Fruit fly (Drosophila melanogaster) whole organism, prepupa: ENCODE data around the gene Hsc70-4.

ENCODE experiments used
- CG10669 ChIP-seq: fragments of 200-800 bp; sonication (Bioruptor generic); optimal IDR thresholded peaks from 3 replicates; lab custom pipeline; 2018; ENCODE audit warnings: missing biosample characterization, mild to moderate bottlenecking, missing genetic modification characterization, moderate library complexity
- CG11294 ChIP-seq: fragments of 200-800 bp; sonication (Bioruptor generic); IDR thresholded peaks from 2 replicates; pipeline ENCODE4 v1.3.6; 2022; ENCODE audit warnings: missing biosample characterization, missing genetic modification characterization
- CG11762 ChIP-seq: fragments of 200-800 bp; sonication (Bioruptor generic); optimal IDR thresholded peaks from 3 replicates; lab custom pipeline; 2016; ENCODE audit warnings: missing biosample characterization, missing genetic modification characterization; ENCODE audit not compliant: insufficient read depth
- CG11902 ChIP-seq: fragments of 200-800 bp; sonication (Bioruptor generic); optimal IDR thresholded peaks from 3 replicates; lab custom pipeline; 2016; ENCODE audit warnings: missing biosample characterization, missing genetic modification characterization
- CG15336 ChIP-seq: fragments of 200-800 bp; sonication (Bioruptor generic); IDR thresholded peaks from 2 replicates; pipeline ENCODE4 v1.3.6; 2022; ENCODE audit warnings: missing biosample characterization, missing genetic modification characterization
- CG1621 ChIP-seq: fragments of 200-800 bp; sonication (Bioruptor generic); optimal IDR thresholded peaks from 3 replicates; lab custom pipeline; 2018; ENCODE audit warnings: missing biosample characterization, mild to moderate bottlenecking, missing genetic modification characterization
- CG16779 ChIP-seq: fragments of 200-800 bp; sonication (Bioruptor generic); optimal IDR thresholded peaks from 3 replicates; lab custom pipeline; 2017; ENCODE audit warnings: missing biosample characterization, mild to moderate bottlenecking, missing genetic modification characterization
- CG3032 ChIP-seq: fragments of 200-800 bp; optimal IDR thresholded peaks from 2 replicates; lab custom pipeline; 2019; ENCODE audit warnings: missing biosample characterization, mild to moderate bottlenecking, missing genetic modification characterization, moderate library complexity
- CG31627 ChIP-seq: fragments of 200-800 bp; sonication (Bioruptor generic); optimal IDR thresholded peaks from 3 replicates; lab custom pipeline; 2016; ENCODE audit warnings: missing biosample characterization, missing genetic modification characterization
- CG34406 ChIP-seq: fragments of 200-800 bp; sonication (Bioruptor generic); optimal IDR thresholded peaks from 3 replicates; lab custom pipeline; 2016; ENCODE audit warnings: missing biosample characterization, missing genetic modification characterization
- CG3919 ChIP-seq: fragments of 200-800 bp; sonication (Bioruptor generic); optimal IDR thresholded peaks from 3 replicates; lab custom pipeline; 2016; ENCODE audit warnings: missing biosample characterization, missing genetic modification characterization
- CG6276 ChIP-seq: fragments of 200-800 bp; sonication (Bioruptor generic); optimal IDR thresholded peaks from 2 replicates; lab custom pipeline; 2017; ENCODE audit warnings: missing biosample characterization, mild to moderate bottlenecking, missing genetic modification characterization
- CG6792 ChIP-seq: fragments of 200-800 bp; sonication (Bioruptor generic); optimal IDR thresholded peaks from 3 replicates; lab custom pipeline; 2016; ENCODE audit warnings: missing biosample characterization, missing genetic modification characterization
- CG6808 ChIP-seq: fragments of 200-800 bp; sonication (Bioruptor generic); optimal IDR thresholded peaks from 3 replicates; lab custom pipeline; 2017; ENCODE audit warnings: missing biosample characterization, missing genetic modification characterization, mild to moderate bottlenecking, moderate library complexity, missing genetic modification reagents
- CG8319 ChIP-seq: fragments of 200-800 bp; sonication (Bioruptor generic); optimal IDR thresholded peaks from 3 replicates; lab custom pipeline; 2016; ENCODE audit warnings: missing biosample characterization, missing genetic modification characterization
- CG8632 ChIP-seq: fragments of 200-800 bp; sonication (Bioruptor generic); optimal IDR thresholded peaks from 3 replicates; lab custom pipeline; 2016; ENCODE audit warnings: missing biosample characterization, missing genetic modification characterization
- CG9139 ChIP-seq: fragments of 200-800 bp; sonication (Bioruptor generic); optimal IDR thresholded peaks from 3 replicates; lab custom pipeline; 2017; ENCODE audit warnings: missing biosample characterization, mild to moderate bottlenecking, missing genetic modification characterization
- Eip75B ChIP-seq: fragments of 200-800 bp; sonication (Bioruptor generic); optimal IDR thresholded peaks from 3 replicates; lab custom pipeline; 2016; ENCODE audit warnings: missing biosample characterization, missing genetic modification characterization
- Eip78C ChIP-seq: fragments of 200-800 bp; sonication (Bioruptor generic); peaks from one replicate; lab custom pipeline; 2016; ENCODE audit warnings: missing biosample characterization, missing genetic modification characterization
- Ets21C ChIP-seq: fragments of 200-800 bp; sonication (Bioruptor generic); optimal IDR thresholded peaks from 3 replicates; lab custom pipeline; 2016; ENCODE audit warnings: missing biosample characterization, missing genetic modification characterization
- Ets96B ChIP-seq: fragments of 200-800 bp; optimal IDR thresholded peaks from 2 replicates; lab custom pipeline; 2019; ENCODE audit warnings: missing biosample characterization, mild to moderate bottlenecking, missing genetic modification characterization, moderate library complexity
- Gug ChIP-seq: fragments of 200-800 bp; sonication (Bioruptor generic); IDR thresholded peaks from 2 replicates; pipeline ENCODE4 v1.3.6; 2022; ENCODE audit warnings: missing biosample characterization, missing genetic modification characterization
- Hr38 ChIP-seq: sonication (Bioruptor generic); optimal IDR thresholded peaks from 2 replicates; lab custom pipeline; 2016; ENCODE audit warnings: missing biosample characterization, missing genetic modification characterization
- Hr39 ChIP-seq: fragments of 200-800 bp; sonication (Bioruptor generic); optimal IDR thresholded peaks from 2 replicates; lab custom pipeline; 2016; ENCODE audit warnings: missing biosample characterization, missing genetic modification characterization
- Hr4 ChIP-seq: fragments of 200-800 bp; sonication (Bioruptor generic); optimal IDR thresholded peaks from 3 replicates; lab custom pipeline; 2016; ENCODE audit warnings: missing biosample characterization, missing genetic modification characterization
- Lpt ChIP-seq: fragments of 200-800 bp; sonication (Bioruptor generic); optimal IDR thresholded peaks from 3 replicates; lab custom pipeline; 2016; ENCODE audit warnings: missing biosample characterization, missing genetic modification characterization
- Smox ChIP-seq: fragments of 200-800 bp; sonication (Bioruptor generic); optimal IDR thresholded peaks from 3 replicates; lab custom pipeline; 2016; ENCODE audit warnings: missing biosample characterization, missing genetic modification characterization
- Sox102F ChIP-seq: fragments of 200-800 bp; sonication (Bioruptor generic); optimal IDR thresholded peaks from 2 replicates; lab custom pipeline; 2016; ENCODE audit warnings: missing biosample characterization, mild to moderate bottlenecking, missing genetic modification characterization
- Sox14 ChIP-seq: fragments of 200-800 bp; sonication (Bioruptor generic); optimal IDR thresholded peaks from 3 replicates; lab custom pipeline; 2016; ENCODE audit warnings: missing biosample characterization, missing genetic modification characterization
- achi ChIP-seq: fragments of 200-800 bp; sonication (Bioruptor generic); optimal IDR thresholded peaks from 3 replicates; lab custom pipeline; 2016; ENCODE audit warnings: missing biosample characterization, missing genetic modification characterization
- acj6 ChIP-seq: fragments of 200-800 bp; sonication (Bioruptor generic); optimal IDR thresholded peaks from 3 replicates; lab custom pipeline; 2016; ENCODE audit warnings: missing biosample characterization, missing genetic modification characterization
- cyc ChIP-seq: fragments of 200-800 bp; sonication (Bioruptor generic); optimal IDR thresholded peaks from 3 replicates; lab custom pipeline; 2016; ENCODE audit warnings: missing biosample characterization, missing genetic modification characterization
- eg ChIP-seq: fragments of 200-800 bp; sonication (Bioruptor generic); IDR thresholded peaks from 3 replicates; pipeline ENCODE4 v1.3.6; 2022; ENCODE audit warnings: missing biosample characterization, missing genetic modification characterization
- esn ChIP-seq: fragments of 200-800 bp; sonication (Bioruptor generic); optimal IDR thresholded peaks from 2 replicates; lab custom pipeline; 2016; ENCODE audit warnings: missing biosample characterization, mild to moderate bottlenecking, missing genetic modification characterization, moderate library complexity
- fd59A ChIP-seq: fragments of 200-800 bp; sonication (Bioruptor generic); optimal IDR thresholded peaks from 2 replicates; lab custom pipeline; 2017; ENCODE audit warnings: missing biosample characterization, mild to moderate bottlenecking, missing genetic modification characterization, missing genetic modification reagents
- fd85E ChIP-seq: fragments of 200-800 bp; sonication (Bioruptor generic); optimal IDR thresholded peaks from 3 replicates; lab custom pipeline; 2016; ENCODE audit warnings: missing biosample characterization, missing genetic modification characterization
- pdm3 ChIP-seq: fragments of 200-800 bp; sonication (Bioruptor generic); optimal IDR thresholded peaks from 3 replicates; lab custom pipeline; 2016; ENCODE audit warnings: missing biosample characterization, missing genetic modification characterization
- salr ChIP-seq, 2 experiments: fragments of 200-800 bp; sonication (Bioruptor generic); optimal IDR thresholded peaks; 3 replicates each; lab custom pipeline; 2016 to 2018; ENCODE audit warnings: missing biosample characterization in 2 of 2, missing genetic modification characterization in 2 of 2, mild to moderate bottlenecking in 1 of 2
- spab ChIP-seq: fragments of 200-800 bp; sonication (Bioruptor generic); optimal IDR thresholded peaks from 2 replicates; lab custom pipeline; 2017; ENCODE audit warnings: missing biosample characterization, mild to moderate bottlenecking, missing genetic modification characterization, missing genetic modification reagents
- svp ChIP-seq: fragments of 200-800 bp; sonication (Bioruptor generic); peaks from one replicate; lab custom pipeline; 2016; ENCODE audit warnings: missing biosample characterization, missing genetic modification characterization
- topi ChIP-seq: fragments of 200-800 bp; sonication (Bioruptor generic); optimal IDR thresholded peaks from 3 replicates; lab custom pipeline; 2016; ENCODE audit warnings: missing biosample characterization, missing genetic modification characterization
- vri ChIP-seq: fragments of 200-800 bp; sonication (Bioruptor generic); optimal IDR thresholded peaks from 3 replicates; lab custom pipeline; 2016; ENCODE audit warnings: missing biosample characterization, mild to moderate bottlenecking, missing genetic modification characterization

Gene Hsc70-4

dm6 chr3R:15208712-15209499, 33.6 kb upstream of the Hsc70-4 start, which contains the start of the genes Spn88Eb and Mau2 (continued):
- TF ChIP-seq acj6 (GFP tag; lab: Kevin White, UChicago) (no peak), CG11902 (GFP tag; lab: Kevin White, UChicago) (no peak), Lpt (GFP tag; lab: Kevin White, UChicago) (no peak), CG6276 (GFP tag; lab: Kevin White, UChicago) (no peak), Sox102F (GFP tag; lab: Kevin White, UChicago) (no peak), vri (no peak), CG10669 (no peak), eg (peak; percentile 70), CG11762 (no peak), CG34406 (GFP tag; lab: Kevin White, UChicago) (no peak), Hr39 (GFP tag; lab: Kevin White, UChicago) (no peak), CG15336 (GFP tag; lab: Robert Waterston, UW) (no peak), Sox14 (GFP tag; lab: Kevin White, UChicago) (peak; percentile 49), CG9139 (no peak)

dm6 chr3R:15213362-15213989, 29.0 kb upstream of the Hsc70-4 start, which contains the start of the genes CG6654 and CG4210:
Gene CG6654 (minus strand): TSS chr3R:15213658.
Gene CG4210 (plus strand): TSS chr3R:15213974.
- TF ChIP-seq CG8632 (GFP tag; lab: Kevin White, UChicago) (no peak), CG15336 (GFP tag; lab: Robert Waterston, UW) (no peak), Sox14 (GFP tag; lab: Kevin White, UChicago) (peak; percentile 33), cyc (GFP tag; lab: Kevin White, UChicago) (peak; percentile 30), CG3032 (peak; percentile 4), Eip78C (no peak), CG31627 (GFP tag; lab: Kevin White, UChicago) (peak; percentile 8), CG11294 (GFP tag; lab: Robert Waterston, UW) (no peak), esn (GFP tag; lab: Kevin White, UChicago) (peak; percentile 35), Ets21C (GFP tag; lab: Kevin White, UChicago) (no peak), pdm3 (no peak), vri (no peak), Hr38 (GFP tag; lab: Kevin White, UChicago) (no peak)

DNA sequence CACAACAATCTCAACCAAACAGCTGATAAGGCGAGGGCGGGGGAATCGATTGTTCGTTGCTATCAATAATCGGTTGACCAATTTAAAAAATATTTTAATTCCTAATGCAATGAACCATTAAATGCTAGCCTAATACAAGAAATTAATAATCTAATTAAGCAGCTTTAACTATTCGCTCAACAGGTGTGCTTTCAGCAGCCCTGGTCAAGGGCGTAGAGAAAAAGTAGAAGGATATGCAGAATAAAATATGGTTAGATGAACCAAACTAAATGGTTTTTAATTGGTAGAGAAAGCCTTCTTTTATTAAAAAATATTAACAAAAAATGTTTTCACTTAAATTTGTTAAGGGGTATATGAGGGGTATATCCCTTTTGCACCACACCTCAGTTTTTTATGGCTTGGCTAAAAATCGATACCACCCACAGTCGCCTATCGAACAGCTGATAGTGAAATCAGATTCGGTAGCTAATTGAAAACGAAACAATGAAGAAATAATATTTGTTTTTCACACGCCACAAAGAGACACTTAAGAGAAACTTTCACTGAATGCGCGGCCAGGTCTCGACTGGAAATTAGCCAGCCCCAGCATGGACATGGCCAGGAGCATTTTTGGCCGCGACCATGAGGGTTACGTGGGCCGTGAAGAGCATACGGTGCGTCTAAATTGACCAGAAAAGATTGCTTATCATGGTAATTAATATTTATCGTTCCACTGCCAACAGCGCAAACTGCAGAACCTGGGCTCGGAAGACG, 23.5 kb upstream of the Hsc70-4 start, which contains the start of the genes SIDL and CG12241:
TSS of gene SIDL (minus strand) at position 51 of the 753 bp plus-strand sequence.
TSS of gene CG12241 (plus strand) at position 433 of the 753 bp plus-strand sequence.
- TF ChIP-seq CG1621 (tag; lab: Kevin White, UChicago) (no peak), eg (peak; percentile 99), Ets21C (GFP tag; lab: Kevin White, UChicago) (no peak), topi (peak; percentile 96), Eip78C (peak; percentile 99), Gug (GFP tag; lab: Robert Waterston, UW) (peak; percentile 97), Hr39 (GFP tag; lab: Kevin White, UChicago) (no peak), svp (no peak), CG16779 (tag; lab: Kevin White, UChicago) (no peak), vri (no peak), CG34406 (GFP tag; lab: Kevin White, UChicago) (no peak), CG15336 (GFP tag; lab: Robert Waterston, UW) (peak; percentile 41; the same call in 1 of the 2 replicates), CG11294 (GFP tag; lab: Robert Waterston, UW) (peak; percentile 97), Smox (GFP tag; lab: Kevin White, UChicago) (no peak), esn (GFP tag; lab: Kevin White, UChicago) (peak; percentile 88), Sox14 (GFP tag; lab: Kevin White, UChicago) (peak; percentile 78), CG6808 (GFP tag; lab: Kevin White, UChicago) (no peak), fd59A (GFP tag; lab: Kevin White, UChicago) (no peak), spab (GFP tag; lab: Kevin White, UChicago) (no peak), CG6792 (GFP tag; lab: Kevin White, UChicago) (peak; percentile 83), CG8319 (GFP tag; lab: Kevin White, UChicago) (no peak), Eip75B (GFP tag; lab: Kevin White, UChicago) (no peak), achi (GFP tag; lab: Kevin White, UChicago) (no peak), salr (GFP tag; optimal IDR thresholded peaks at IDR 0.05; lab: Kevin White, UChicago) (no peak), fd85E (GFP tag; lab: Kevin White, UChicago) (peak; percentile 68), CG9139 (no peak), CG8632 (GFP tag; lab: Kevin White, UChicago) (no peak), CG11902 (GFP tag; lab: Kevin White, UChicago) (peak; percentile 94), CG6276 (GFP tag; lab: Kevin White, UChicago) (no peak), Hr4 (GFP tag; lab: Kevin White, UChicago) (no peak), Lpt (GFP tag; lab: Kevin White, UChicago) (peak; percentile 86), CG3919 (peak; percentile 96), Ets96B (tag; lab: Kevin White, UChicago) (peak; percentile 94), acj6 (GFP tag; lab: Kevin White, UChicago) (no peak)
